Worm (Caenorhabditis elegans): ENCODE data around the gene nhr-3.
"Not testable (repeated sequence)": the region's sequence is repeated elsewhere in the genome, so short reads cannot be mapped to it uniquely, and the experiment has no call there.

nhr-3 gene

DNA sequence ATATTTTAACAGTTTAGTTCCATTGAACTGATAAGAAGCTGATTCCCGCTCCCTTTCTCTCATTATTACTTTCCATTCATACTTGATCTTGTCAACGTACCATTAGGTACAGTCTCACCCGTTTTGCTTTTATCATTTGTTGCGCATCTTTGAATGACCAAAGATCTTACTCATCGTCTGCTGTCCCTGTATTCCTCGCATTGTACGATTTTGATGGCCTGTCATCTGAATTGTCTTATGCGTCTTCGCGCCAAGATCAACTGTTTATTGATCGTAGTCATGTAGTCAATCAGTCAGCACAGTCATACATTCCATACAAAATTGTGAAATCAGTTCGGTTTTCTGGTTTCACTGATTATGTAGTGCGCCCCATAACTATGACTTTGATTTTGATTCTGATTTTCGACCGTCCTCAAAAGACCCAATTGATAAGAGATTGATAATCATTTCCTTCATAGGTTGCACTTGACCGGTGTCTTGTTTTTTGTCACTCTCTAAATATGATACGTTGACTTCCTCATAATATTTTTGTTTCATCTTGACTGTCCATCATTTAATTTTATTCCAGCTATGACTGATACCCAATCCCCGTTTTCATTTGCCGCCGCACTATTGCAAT is at the start of gene nhr-3:
Gene nhr-3, plus strand, starts transcription at position 569 of the 619 bp plus-strand sequence.
- TF ChIP-seq unc-62 (GFP tag; optimal IDR thresholded peaks at IDR 0.05), result no peak

DNA sequence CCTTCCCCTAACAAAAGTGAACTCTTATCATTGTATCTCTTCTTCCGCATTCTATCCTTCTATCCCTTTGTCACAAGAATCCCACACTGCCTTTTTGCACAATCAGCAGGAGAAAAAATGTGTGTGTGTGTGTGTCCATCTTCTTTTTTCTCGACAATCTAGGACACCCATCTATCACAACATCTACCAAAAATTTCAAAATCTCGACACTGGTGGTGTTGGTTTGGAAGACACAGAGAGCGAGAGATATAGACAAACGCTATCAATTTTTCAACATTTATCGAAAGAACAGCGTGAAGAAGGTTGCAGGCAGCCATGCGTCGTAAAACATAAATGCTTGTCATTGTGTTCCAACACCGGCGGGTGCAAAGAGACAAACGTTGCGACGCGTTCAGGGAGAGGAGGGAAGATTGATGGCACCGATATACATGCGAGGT is 49.5 kb upstream of the nhr-3 start:
- TF ChIP-seq unc-62 (GFP tag; optimal IDR thresholded peaks at IDR 0.05), result no peak

DNA sequence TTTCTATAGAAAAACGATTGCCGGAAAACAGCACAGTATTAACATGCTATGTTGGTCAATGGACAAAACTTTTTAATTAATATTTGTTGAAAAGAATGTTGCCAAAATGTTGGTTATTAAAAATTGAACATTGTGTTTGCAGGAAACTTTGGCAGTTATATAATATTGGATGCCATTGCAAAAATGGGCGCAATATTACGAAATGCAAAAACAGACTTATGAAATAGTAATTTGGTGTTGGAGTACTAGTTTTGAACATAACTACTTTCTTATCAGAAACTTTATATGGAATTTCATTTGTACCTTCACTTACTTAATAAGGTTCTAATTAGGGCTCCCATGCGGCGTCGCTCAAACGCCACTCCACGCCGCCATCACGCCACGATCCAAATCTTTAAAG is 47.9 kb upstream of the nhr-3 start:
- TF ChIP-seq unc-62 (GFP tag; optimal IDR thresholded peaks at IDR 0.05), result no peak

DNA sequence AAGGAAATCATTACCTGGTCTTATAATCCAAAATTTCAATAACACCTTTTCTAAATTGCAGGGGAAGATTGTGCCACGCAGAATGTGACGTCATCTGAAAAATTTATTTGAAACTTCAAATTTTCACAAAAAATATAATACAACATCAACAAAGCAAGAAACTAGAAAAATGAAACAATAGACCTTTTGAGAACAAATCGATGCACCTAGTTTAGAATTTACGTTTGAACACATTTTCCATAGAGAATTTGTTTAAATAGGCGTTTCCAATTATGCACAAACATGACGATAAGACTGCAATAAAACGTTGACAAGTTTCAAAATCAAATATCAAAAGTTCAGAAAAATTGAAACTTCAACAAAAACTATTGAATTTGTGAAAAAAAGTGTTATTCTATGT is 45.5 kb upstream of the nhr-3 start, which contains the start of gene fbxa-141:
Gene fbxa-141, minus strand, starts transcription at position 101 of the 400 bp plus-strand sequence.
- TF ChIP-seq unc-62 (GFP tag; optimal IDR thresholded peaks at IDR 0.05), result no peak

DNA sequence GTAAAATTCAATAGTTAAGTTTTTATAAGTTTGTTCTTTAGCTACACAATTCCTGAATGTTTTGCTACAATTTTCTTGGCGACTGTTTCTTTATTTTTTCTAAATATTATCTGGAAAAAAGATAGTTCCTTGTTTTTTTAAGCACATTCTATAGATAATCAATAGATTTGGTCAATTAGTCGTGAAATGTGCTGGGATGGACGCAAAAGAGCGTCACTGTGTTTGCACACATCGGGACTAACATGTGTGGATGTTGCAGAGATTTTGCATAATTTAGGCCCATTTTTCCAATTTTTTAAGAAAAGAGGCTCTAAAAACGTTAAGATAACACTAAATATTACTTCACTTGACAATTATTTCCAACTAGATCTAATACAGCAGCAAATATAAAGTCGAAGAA is 44.8 kb upstream of the nhr-3 start:
- no peak for TF ChIP-seq unc-62 (GFP tag; optimal IDR thresholded peaks at IDR 0.05)

DNA sequence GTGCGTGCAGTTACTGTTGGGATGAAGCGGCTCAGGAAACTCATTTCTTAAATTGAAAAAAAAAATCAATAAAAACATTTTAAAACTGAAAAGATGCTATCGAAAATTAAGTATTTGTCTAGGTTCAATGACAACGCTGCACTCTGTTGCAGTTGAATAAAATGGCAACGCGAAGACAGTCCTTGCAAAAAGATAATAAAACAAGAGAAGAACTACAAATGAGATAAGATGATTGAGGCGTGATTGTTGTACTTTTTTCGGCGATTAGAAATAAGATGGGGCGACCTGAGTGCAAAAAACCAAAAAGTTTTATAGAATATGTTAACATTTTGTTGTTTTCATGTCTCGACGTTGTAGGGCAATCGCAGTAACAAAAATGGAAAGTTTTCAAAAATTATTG is 43.3 kb upstream of the nhr-3 start, which contains the start of gene gcsh-1:
Gene gcsh-1, minus strand, starts transcription at position 46 of the 400 bp plus-strand sequence.
- no peak for TF ChIP-seq unc-62 (GFP tag; optimal IDR thresholded peaks at IDR 0.05)

DNA sequence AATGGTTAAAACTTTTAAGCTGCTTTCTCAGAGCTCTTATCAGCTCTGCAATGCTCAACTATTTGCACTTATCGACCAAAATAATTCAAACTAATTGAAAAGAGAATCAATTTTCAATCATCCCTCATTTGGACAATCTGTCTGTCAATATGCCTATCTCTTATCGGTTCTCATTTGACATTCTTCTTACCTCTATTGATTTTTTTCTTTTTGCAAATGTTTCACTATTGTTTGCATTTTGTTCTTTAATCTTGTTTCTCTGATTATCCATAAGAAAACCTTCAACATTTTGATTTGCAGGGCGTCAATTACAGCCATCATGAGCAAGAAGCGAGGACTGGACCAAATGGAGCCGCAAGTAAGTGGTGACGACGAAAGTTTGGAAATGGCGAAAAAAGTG is 41.7 kb upstream of the nhr-3 start, which contains the start of gene D1025.10:
Gene D1025.10, plus strand, starts transcription at position 301 of the 400 bp plus-strand sequence.
- no peak for TF ChIP-seq unc-62 (GFP tag; optimal IDR thresholded peaks at IDR 0.05)

DNA sequence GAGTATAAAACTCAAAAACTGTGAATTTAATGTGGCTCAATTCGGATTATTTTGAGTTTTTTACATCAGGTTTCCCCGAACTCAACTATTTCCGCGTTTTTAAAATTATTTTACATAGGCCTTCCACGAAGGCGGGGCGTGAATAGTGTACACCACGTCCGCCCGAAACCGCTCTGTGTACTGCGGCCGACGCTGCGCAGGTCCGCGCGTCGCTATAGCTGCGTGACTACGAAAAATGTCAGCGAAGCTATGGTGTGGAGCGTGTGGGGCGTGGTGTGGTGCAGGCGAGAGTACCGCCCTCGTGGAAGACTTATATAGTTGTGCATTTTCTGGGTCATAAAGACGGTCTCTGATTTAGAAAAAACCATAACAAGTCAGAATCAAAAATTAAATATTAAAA is 40.5 kb upstream of the nhr-3 start:
- no peak for TF ChIP-seq unc-62 (GFP tag; optimal IDR thresholded peaks at IDR 0.05)

DNA sequence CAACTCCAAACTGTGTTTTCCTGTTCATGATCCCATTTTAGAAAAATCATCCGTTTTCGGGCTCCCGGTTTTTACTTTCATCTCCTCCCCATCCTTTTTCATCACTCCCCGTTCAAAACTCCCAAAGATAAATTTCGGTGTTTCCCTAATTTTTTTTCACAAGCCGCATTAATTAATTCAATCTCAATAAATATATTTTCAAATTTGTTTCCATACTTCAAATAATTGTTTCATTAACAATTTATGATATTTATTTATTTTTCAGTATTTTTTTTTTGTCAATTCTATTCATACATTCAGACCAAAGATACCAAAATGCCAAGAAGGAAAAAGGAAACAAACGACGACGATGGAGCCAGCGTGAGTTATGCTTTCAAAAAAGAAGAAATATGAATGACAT is 37.8 kb upstream of the nhr-3 start, which contains the start of gene D1025.1:
Gene D1025.1, plus strand, starts transcription at position 301 of the 400 bp plus-strand sequence.
- no peak for TF ChIP-seq unc-62 (GFP tag; optimal IDR thresholded peaks at IDR 0.05)

DNA sequence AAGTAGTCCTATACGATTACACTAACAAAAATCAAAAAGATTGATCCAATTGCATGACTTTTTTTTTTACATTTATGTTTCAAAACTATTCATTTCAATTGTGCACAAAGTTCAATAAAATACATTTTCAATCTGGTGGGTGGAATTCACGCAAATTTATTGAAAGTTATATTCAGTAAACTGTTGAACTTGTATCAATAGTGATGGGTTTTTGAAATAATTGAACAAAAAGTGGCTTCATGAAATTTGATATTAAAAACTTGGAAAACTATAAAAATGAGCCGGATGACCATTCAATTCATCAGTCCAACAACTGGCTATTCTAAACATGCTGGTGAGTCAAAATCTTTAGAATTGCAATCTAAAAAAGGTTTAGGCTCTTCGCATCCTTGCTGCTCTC is 35.0 kb upstream of the nhr-3 start, which contains the start of gene nspc-16:
Gene nspc-16, plus strand, starts transcription at position 301 of the 400 bp plus-strand sequence.
- TF ChIP-seq unc-62 (GFP tag; optimal IDR thresholded peaks at IDR 0.05), result no peak

DNA sequence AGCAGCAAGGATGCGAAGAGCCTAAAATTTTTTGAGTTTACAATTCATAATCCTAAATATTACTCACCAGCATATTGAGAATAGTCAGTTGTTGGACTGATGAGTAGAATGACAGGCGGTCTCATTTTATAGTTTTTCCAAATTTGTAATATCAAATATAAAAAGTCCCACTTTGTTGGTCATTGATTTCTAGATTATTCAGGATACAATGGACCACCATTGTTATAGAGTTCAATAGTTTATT is 33.3 kb upstream of the nhr-3 start, which contains the start of gene nspc-17:
Gene nspc-17, minus strand, starts transcription at position 101 of the 244 bp plus-strand sequence.
- TF ChIP-seq unc-62 (GFP tag; optimal IDR thresholded peaks at IDR 0.05), result not testable (repeated sequence)

DNA sequence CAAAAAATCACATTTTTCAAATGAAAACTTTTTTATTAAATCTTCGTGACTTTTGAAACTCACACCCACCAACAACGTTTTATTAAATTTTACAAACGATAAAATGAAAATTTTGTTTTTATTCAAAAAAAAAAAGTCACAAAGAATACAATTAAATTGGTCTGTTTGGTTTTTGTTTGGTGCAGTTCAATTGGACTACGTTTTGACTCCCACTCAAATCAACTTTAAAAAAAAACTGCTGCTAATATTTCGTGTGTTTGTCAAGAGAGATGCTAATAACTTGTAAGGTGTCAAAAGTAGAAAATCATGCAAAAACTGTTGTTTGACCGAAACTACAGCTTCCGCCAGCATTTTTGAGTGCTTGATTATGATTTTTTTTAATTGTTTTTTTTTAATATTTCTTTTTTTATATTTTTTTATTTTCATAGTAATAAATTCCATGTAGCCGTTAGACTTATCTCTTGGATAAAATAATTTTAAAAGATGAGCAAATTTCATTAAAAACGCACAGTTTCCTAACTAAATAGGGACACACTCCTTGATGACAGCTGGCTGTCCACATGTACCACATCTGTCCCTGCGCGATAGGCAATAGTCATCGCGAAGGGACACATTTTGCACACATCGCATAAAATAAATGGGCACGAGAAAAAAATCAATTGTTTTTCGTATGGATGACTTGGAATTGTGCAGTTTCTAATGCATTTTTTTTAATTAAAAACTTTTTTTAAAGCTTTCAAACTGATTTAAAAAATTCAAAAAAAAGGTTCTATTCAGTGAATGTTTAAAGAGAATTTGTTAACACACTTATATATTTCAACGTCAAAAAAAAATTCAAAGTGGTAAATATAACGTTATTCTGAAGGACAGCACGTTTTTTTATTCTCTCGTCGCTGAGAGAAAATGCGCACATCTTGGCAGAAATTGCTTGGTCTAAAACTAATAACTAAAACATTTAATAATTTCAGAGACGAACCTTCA is 32.7 kb upstream of the nhr-3 start:
- peak; percentile 76 for TF ChIP-seq unc-62 (GFP tag; optimal IDR thresholded peaks at IDR 0.05)

DNA sequence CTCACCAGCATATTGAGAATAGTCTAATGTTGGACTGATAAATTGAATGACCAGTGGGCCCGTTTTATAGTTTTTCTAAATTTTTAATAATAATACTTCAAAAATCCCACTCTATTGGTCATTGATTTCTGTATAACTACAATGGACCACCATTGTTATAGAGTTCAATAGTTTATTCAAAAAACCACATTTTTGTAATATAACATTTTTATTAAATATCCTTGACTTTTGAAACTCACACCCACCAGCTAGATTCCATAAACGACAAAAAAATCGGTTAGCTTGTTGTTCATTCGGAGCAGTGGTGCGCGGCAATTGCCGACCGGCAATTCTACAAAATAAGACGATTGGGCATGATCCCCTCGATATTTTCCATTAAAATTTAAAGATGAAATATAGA is 30.7 kb upstream of the nhr-3 start, which contains the start of gene nspc-18:
Gene nspc-18, minus strand, starts transcription at position 101 of the 400 bp plus-strand sequence.
- TF ChIP-seq unc-62 (GFP tag; optimal IDR thresholded peaks at IDR 0.05), result no peak

DNA sequence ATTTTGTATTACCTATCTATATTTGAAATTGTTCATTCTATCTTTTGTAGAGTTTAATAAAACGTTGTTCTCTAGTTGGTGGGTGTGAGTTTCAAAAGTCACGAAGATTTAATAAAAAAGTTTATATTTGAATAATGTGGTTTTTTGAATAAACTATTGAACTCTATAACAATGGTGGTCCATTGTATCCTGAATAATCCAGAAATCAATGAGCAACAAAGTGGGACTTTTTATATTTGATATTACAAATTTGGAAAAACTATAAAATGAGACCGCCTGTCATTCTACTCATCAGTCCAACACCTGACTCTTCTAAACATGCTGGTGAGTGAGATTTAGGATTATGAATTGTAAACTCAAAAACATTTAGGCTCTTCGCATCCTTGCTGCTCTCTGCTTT is 29.9 kb upstream of the nhr-3 start, which contains the start of gene nspc-19:
Gene nspc-19, plus strand, starts transcription at position 301 of the 400 bp plus-strand sequence.
- not testable (repeated sequence) for TF ChIP-seq unc-62 (GFP tag; optimal IDR thresholded peaks at IDR 0.05)

DNA sequence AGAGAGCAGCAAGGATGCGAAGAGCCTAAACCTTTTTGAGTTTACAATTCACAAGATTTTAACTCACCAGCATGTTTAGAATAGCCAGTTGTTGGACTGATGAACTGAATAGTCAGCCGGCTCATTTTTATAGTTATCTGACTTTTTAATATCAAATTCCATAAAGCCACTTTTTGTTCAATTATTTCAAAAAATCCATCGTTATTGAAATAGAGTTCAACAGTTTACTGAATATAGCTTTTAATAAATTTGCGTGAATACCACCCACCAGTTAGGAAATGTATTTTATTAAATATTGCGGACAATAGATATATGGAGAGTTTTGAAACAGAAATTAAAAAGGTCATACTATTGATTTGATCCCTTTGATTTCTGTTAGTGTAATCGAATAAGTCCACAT is 28.2 kb upstream of the nhr-3 start, which contains the start of gene nspc-20:
Gene nspc-20, minus strand, starts transcription at position 101 of the 400 bp plus-strand sequence.
- TF ChIP-seq unc-62 (GFP tag; optimal IDR thresholded peaks at IDR 0.05), result no peak

DNA sequence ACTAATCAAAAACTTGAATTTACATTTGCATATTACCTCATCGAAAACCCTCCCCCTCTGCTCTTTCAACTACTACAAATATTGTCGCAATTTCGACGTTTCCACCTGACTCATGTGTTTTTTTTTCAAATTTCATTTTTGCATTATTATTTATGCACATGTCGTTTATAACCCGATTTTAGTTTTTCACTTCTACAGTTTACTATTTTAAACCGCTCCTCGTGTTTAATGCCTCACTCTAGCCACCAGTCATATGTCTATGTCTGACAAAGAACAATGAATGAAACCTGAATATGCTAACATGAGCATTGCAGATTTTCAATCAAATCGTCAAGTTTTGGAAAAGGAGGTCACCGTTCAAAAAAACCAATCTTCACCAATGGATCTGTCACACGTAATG is 24.2 kb upstream of the nhr-3 start, which contains the start of gene T24C2.5:
Gene T24C2.5, plus strand, starts transcription at position 301 of the 400 bp plus-strand sequence.
- TF ChIP-seq unc-62 (GFP tag; optimal IDR thresholded peaks at IDR 0.05), result no peak
